Worm (Caenorhabditis elegans) whole organism, L3 larva: ENCODE results near the gene srt-68.

Experiments
- R02D3.7 ChIP-seq: fragments of 150-350 bp; optimal IDR thresholded peaks from 2 replicates; lab custom pipeline; 2014; ENCODE audit warnings: missing biosample characterization, missing genetic modification characterization
- aly-2 ChIP-seq: fragments of 150-350 bp; optimal IDR thresholded peaks from 2 replicates; lab custom pipeline; 2014; ENCODE audit warnings: missing biosample characterization, missing genetic modification characterization
- ama-1 ChIP-seq: fragments of 150-350 bp; optimal IDR thresholded peaks from 2 replicates; lab custom pipeline; 2018
- ceh-16 ChIP-seq: sonication (generic microtip); optimal IDR thresholded peaks from 2 replicates; lab custom pipeline; 2017; ENCODE audit warnings: missing biosample characterization, missing genetic modification characterization
- ceh-28 ChIP-seq: fragments of 150-350 bp; optimal IDR thresholded peaks from 2 replicates; lab custom pipeline; 2014; ENCODE audit warnings: missing biosample characterization, missing genetic modification reagents, missing genetic modification characterization
- ceh-82 ChIP-seq: fragments of 150-350 bp; optimal IDR thresholded peaks from 2 replicates; lab custom pipeline; 2014; ENCODE audit warnings: missing biosample characterization, missing genetic modification characterization
- ceh-9 ChIP-seq: sonication (generic microtip); optimal IDR thresholded peaks from 2 replicates; lab custom pipeline; 2018; ENCODE audit warnings: missing biosample characterization, missing genetic modification characterization
- daf-12 ChIP-seq: fragments of 150-350 bp; optimal IDR thresholded peaks from 2 replicates; lab custom pipeline; 2014; ENCODE audit warnings: missing biosample characterization, missing genetic modification reagents, missing genetic modification characterization
- egl-5 ChIP-seq: fragments of 150-350 bp; optimal IDR thresholded peaks from 2 replicates; lab custom pipeline; 2017; ENCODE audit warnings: missing biosample characterization, missing genetic modification reagents, missing genetic modification characterization, inconsistent platforms
- elt-1 ChIP-seq: fragments of 150-350 bp; optimal IDR thresholded peaks from 2 replicates; lab custom pipeline; 2014; ENCODE audit warnings: missing biosample characterization, missing genetic modification characterization
- elt-2 ChIP-seq: sonication (generic microtip); optimal IDR thresholded peaks from 2 replicates; lab custom pipeline; 2016; ENCODE audit warnings: missing genetic modification reagents, mild to moderate bottlenecking, missing genetic modification characterization, missing compliant biosample characterization
- elt-3 ChIP-seq, 3 experiments: fragments of 150-350 bp in 1 of 3; sonication (generic microtip) in 2 of 3; optimal IDR thresholded peaks; 2 replicates in 2 of 3; 4 replicates in 1 of 3; lab custom pipeline; 2014 to 2017; ENCODE audit warnings: missing biosample characterization in 3 of 3, missing genetic modification characterization in 3 of 3
- eor-1 ChIP-seq, 2 experiments: fragments of 150-350 bp; optimal IDR thresholded peaks; 2 replicates each; lab custom pipeline; 2014 to 2018; ENCODE audit warnings: missing biosample characterization in 2 of 2, missing genetic modification characterization in 2 of 2
- fkh-10 ChIP-seq: sonication (generic microtip); optimal IDR thresholded peaks from 2 replicates; lab custom pipeline; 2017; ENCODE audit warnings: missing biosample characterization, missing genetic modification reagents, missing genetic modification characterization
- fkh-2 ChIP-seq: fragments of 150-350 bp; optimal IDR thresholded peaks from 2 replicates; lab custom pipeline; 2014; ENCODE audit warnings: missing biosample characterization, missing genetic modification reagents, missing genetic modification characterization
- fos-1 ChIP-seq: fragments of 150-350 bp; optimal IDR thresholded peaks from 2 replicates; lab custom pipeline; 2014; ENCODE audit warnings: missing biosample characterization, missing genetic modification characterization
- hmg-11 ChIP-seq: sonication (generic microtip); optimal IDR thresholded peaks from 2 replicates; lab custom pipeline; 2016; ENCODE audit warnings: missing genetic modification characterization, missing compliant biosample characterization
- jun-1 ChIP-seq: fragments of 150-350 bp; optimal IDR thresholded peaks from 2 replicates; lab custom pipeline; 2014; ENCODE audit warnings: missing biosample characterization, missing genetic modification reagents, missing genetic modification characterization
- lin-39 ChIP-seq: fragments of 150-350 bp; optimal IDR thresholded peaks from 2 replicates; lab custom pipeline; 2018; ENCODE audit warnings: missing biosample characterization, missing genetic modification reagents, missing genetic modification characterization
- lsy-12 ChIP-seq: sonication (generic microtip); optimal IDR thresholded peaks from 2 replicates; lab custom pipeline; 2016; ENCODE audit warnings: mild to moderate bottlenecking, missing genetic modification characterization, missing compliant biosample characterization
- mdl-1 ChIP-seq: fragments of 150-350 bp; optimal IDR thresholded peaks from 2 replicates; lab custom pipeline; 2014; ENCODE audit warnings: missing biosample characterization, missing genetic modification characterization
- mml-1 ChIP-seq: fragments of 150-350 bp; sonication (generic microtip); optimal IDR thresholded peaks from 3 replicates; lab custom pipeline; 2014; ENCODE audit warnings: missing biosample characterization, missing genetic modification characterization
- nfya-1 ChIP-seq: sonication (generic microtip); optimal IDR thresholded peaks from 2 replicates; lab custom pipeline; 2017; ENCODE audit warnings: missing genetic modification characterization, mild to moderate bottlenecking, missing compliant biosample characterization, antibody characterized with exemption, moderate library complexity; ENCODE audit not compliant: insufficient read depth
- nhr-11 ChIP-seq: fragments of 150-350 bp; optimal IDR thresholded peaks from 2 replicates; lab custom pipeline; 2014; ENCODE audit warnings: missing biosample characterization, missing genetic modification characterization
- nhr-12 ChIP-seq: fragments of 150-350 bp; optimal IDR thresholded peaks from 2 replicates; lab custom pipeline; 2014; ENCODE audit warnings: missing biosample characterization, missing genetic modification characterization
- nhr-237 ChIP-seq: fragments of 150-350 bp; optimal IDR thresholded peaks from 2 replicates; lab custom pipeline; 2014; ENCODE audit warnings: missing biosample characterization, missing genetic modification characterization
- nhr-25 ChIP-seq: sonication (generic microtip); optimal IDR thresholded peaks from 2 replicates; lab custom pipeline; 2017; ENCODE audit warnings: missing biosample characterization, missing genetic modification characterization
- nhr-43 ChIP-seq: sonication (generic microtip); optimal IDR thresholded peaks from 2 replicates; lab custom pipeline; 2016; ENCODE audit warnings: mild to moderate bottlenecking, missing genetic modification characterization, missing compliant biosample characterization; ENCODE audit not compliant: poor library complexity, severe bottlenecking
- nhr-67 ChIP-seq: fragments of 150-350 bp; optimal IDR thresholded peaks from 2 replicates; lab custom pipeline; 2014; ENCODE audit warnings: missing biosample characterization, missing genetic modification characterization
- nhr-76 ChIP-seq: fragments of 150-350 bp; sonication (generic microtip); optimal IDR thresholded peaks from 5 replicates; lab custom pipeline; 2014; ENCODE audit warnings: missing biosample characterization, missing genetic modification characterization
- nhr-77 ChIP-seq: fragments of 150-350 bp; optimal IDR thresholded peaks from 2 replicates; lab custom pipeline; 2014; ENCODE audit warnings: missing biosample characterization, missing genetic modification characterization
- pha-4 ChIP-seq: fragments of 150-350 bp; optimal IDR thresholded peaks from 2 replicates; lab custom pipeline; 2014; ENCODE audit warnings: missing biosample characterization, missing genetic modification reagents, missing genetic modification characterization
- pqm-1 ChIP-seq: fragments of 150-350 bp; optimal IDR thresholded peaks from 2 replicates; lab custom pipeline; 2017; ENCODE audit warnings: missing biosample characterization, missing genetic modification characterization, inconsistent platforms
- sea-2 ChIP-seq: fragments of 150-350 bp; sonication (generic microtip); optimal IDR thresholded peaks from 4 replicates; lab custom pipeline; 2014; ENCODE audit warnings: missing biosample characterization, missing genetic modification reagents, missing genetic modification characterization
- skn-1 ChIP-seq: fragments of 150-350 bp; optimal IDR thresholded peaks from 2 replicates; lab custom pipeline; 2014; ENCODE audit warnings: missing biosample characterization, missing genetic modification characterization
- tbx-2 ChIP-seq: sonication (generic microtip); optimal IDR thresholded peaks from 2 replicates; lab custom pipeline; 2016; ENCODE audit warnings: mild to moderate bottlenecking, missing genetic modification characterization, missing compliant biosample characterization
- unc-39 ChIP-seq: sonication (generic microtip); optimal IDR thresholded peaks from 4 replicates; lab custom pipeline; 2017; ENCODE audit warnings: missing biosample characterization, missing genetic modification characterization
- unc-62 ChIP-seq: fragments of 150-350 bp; sonication (generic microtip); optimal IDR thresholded peaks from 4 replicates; lab custom pipeline; 2014; ENCODE audit warnings: missing biosample characterization, missing genetic modification reagents, missing genetic modification characterization
- ztf-4 ChIP-seq: fragments of 150-350 bp; optimal IDR thresholded peaks from 2 replicates; lab custom pipeline; 2014; ENCODE audit warnings: missing biosample characterization, missing genetic modification characterization

The srt-68 gene

DNA sequence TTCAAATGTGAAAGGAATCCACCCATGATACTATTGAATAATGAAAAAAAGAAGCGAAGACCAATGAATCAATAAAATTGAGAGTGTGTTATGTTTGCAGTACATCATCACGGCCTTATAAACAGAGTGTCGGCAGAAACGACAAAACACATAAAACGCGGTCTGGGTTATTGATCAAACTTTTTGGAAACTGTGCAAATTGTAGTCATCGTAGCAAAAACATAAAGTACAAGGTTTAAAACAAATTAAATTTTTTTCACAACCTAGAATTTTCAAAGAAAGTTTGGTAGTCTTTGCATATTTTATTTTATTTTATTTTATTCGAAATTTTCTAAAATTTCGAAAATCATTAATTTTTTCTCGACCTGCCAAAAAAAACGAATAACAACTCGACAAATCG is 8.9 kb downstream of the srt-68 start, which contains the start of gene cest-35.1:
Gene cest-35.1 (minus strand): TSS at position 101 of the 400 bp plus-strand sequence.
- TF ChIP-seq nhr-25 (tag; lab: Kevin White, UChicago) (no peak), lin-39 (no peak), hmg-11 (tag; lab: Kevin White, UChicago) (no peak), nhr-77 (tag; lab: Kevin White, UChicago) (no peak), nfya-1 (tag; lab: Kevin White, UChicago) (no peak), jun-1 (tag; lab: Kevin White, UChicago) (no peak), nhr-67 (tag; lab: Kevin White, UChicago) (no peak), nhr-11 (tag; lab: Kevin White, UChicago) (no peak), mdl-1 (tag; lab: Kevin White, UChicago) (no peak), mml-1 (no peak), ceh-9 (tag; lab: Kevin White, UChicago) (no peak), ztf-4 (tag; lab: Kevin White, UChicago) (no peak), ceh-82 (tag; lab: Kevin White, UChicago) (no peak)

DNA sequence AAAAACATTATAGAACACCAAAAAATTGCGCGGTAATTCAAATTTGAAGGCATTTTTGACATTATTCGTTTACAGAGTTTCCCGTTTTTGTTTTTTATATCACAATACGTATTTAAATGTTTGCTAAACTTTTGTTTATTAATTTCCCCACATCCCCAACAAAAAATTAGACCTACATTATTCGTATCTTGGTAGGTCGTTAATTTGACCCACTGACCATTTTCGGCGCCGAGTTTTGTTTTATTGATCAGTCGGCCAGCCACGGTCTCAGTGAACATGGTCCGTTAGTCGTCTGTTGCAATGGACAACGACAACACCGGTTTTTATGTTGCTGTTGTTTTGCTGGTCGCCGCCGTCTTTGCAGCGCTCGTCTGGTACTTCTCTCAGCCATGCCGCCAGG is 12.0 kb downstream of the srt-68 start, which contains the start of gene B0238.15:
Gene B0238.15 (plus strand): TSS at position 301 of the 400 bp plus-strand sequence.
- TF ChIP-seq fkh-10 (GFP tag; lab: Kevin White, UChicago) (no peak), elt-2 (tag; lab: Kevin White, UChicago) (no peak)

DNA sequence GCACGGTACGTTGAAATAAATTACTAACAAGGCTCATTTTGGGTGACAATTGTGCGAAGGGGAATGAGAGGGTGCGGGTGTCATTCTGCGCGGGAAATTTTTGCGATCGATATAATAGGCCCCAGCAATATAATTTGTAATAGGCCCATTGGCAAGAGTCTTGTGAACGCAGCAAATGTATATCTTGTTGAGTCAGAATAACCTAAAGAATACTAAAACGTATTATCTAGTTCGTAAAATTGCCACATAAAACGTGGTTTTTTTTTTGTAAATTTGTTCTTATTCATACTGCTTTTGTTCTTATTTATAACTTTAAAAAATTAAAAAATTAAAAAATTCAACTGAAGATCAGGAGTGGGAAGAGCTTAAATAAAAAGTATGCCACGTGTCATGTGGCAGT is 12.5 kb downstream of the srt-68 start, which contains the start of gene C52A10.3:
Gene C52A10.3 (minus strand): TSS at position 101 of the 400 bp plus-strand sequence.
- TF ChIP-seq daf-12 (tag; lab: Kevin White, UChicago) (no peak), elt-3 (tag; optimal IDR thresholded peaks at IDR 0.05; lab: Kevin White, UChicago) (no peak), eor-1 (tag; optimal IDR thresholded peaks at IDR 0.05; lab: Kevin White, UChicago) (no peak), elt-1 (tag; lab: Kevin White, UChicago) (no peak), tbx-2 (tag; lab: Kevin White, UChicago) (no peak), lin-39 (no peak), ceh-16 (no peak), aly-2 (tag; lab: Kevin White, UChicago) (no peak), ceh-28 (tag; lab: Kevin White, UChicago) (no peak), nfya-1 (tag; lab: Kevin White, UChicago) (no peak), nhr-12 (tag; lab: Kevin White, UChicago) (no peak), ceh-9 (tag; lab: Kevin White, UChicago) (no peak), sea-2 (GFP tag; lab: Kevin White, UChicago) (no peak), unc-62 (GFP tag; lab: Kevin White, UChicago) (no peak), pha-4 (tag; lab: Kevin White, UChicago) (no peak), elt-2 (tag; lab: Kevin White, UChicago) (no peak), nhr-76 (no peak), nhr-43 (tag; lab: Kevin White, UChicago) (no peak), pqm-1 (tag; lab: Kevin White, UChicago) (no peak), nhr-67 (tag; lab: Kevin White, UChicago) (no peak)
- TF ChIP-seq, all 47 proteins: peak for 0

DNA sequence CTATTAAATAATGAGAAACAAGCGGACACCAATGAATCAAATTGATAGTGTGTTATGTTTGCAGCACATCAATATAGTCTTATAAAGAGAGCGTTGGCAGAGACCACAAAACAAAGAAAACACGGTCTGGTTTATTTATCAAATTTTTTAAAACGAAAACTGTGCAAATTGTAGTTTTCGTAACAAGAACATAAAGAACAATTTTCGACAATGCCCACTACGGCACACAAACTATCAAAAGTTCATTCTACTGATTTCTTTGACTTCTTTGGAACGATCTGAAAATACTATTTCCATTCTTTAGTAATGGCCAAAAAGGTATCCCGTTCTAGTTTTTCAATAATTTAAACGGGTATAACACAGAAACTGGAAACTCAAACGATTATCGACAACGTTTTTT is 14.8 kb downstream of the srt-68 start, which contains the start of gene cest-35.2:
Gene cest-35.2 (minus strand): TSS at position 101 of the 400 bp plus-strand sequence.
- no peak for TF ChIP-seq skn-1
- no peak for TF ChIP-seq tbx-2 (tag; lab: Kevin White, UChicago)
- no peak for TF ChIP-seq R02D3.7 (tag; lab: Kevin White, UChicago)
- no peak for TF ChIP-seq elt-3 (tag; optimal IDR thresholded peaks at IDR 0.05; lab: Kevin White, UChicago)
- no peak for TF ChIP-seq nhr-12 (tag; lab: Kevin White, UChicago)
- no peak for TF ChIP-seq lin-39
- TF ChIP-seq lsy-12, result no peak
- no peak for TF ChIP-seq fos-1 (tag; lab: Kevin White, UChicago)
- TF ChIP-seq nhr-77 (tag; lab: Kevin White, UChicago), result no peak
- TF ChIP-seq nhr-11 (tag; lab: Kevin White, UChicago), result no peak
- TF ChIP-seq pqm-1 (tag; lab: Kevin White, UChicago), result no peak
- TF ChIP-seq ceh-82 (tag; lab: Kevin White, UChicago), result no peak
- TF ChIP-seq egl-5 (tag; lab: Kevin White, UChicago), result no peak
- no peak for TF ChIP-seq unc-39 (tag; lab: Kevin White, UChicago)
- no peak for TF ChIP-seq ama-1 (lab: Kevin White, UChicago)
- no peak for TF ChIP-seq daf-12 (tag; lab: Kevin White, UChicago)
- no peak for TF ChIP-seq fkh-2 (tag; lab: Kevin White, UChicago)
- no peak for TF ChIP-seq nhr-237 (tag; lab: Kevin White, UChicago)
